Worm (Caenorhabditis elegans): ENCODE results near the gene F21D9.1.

DNA sequence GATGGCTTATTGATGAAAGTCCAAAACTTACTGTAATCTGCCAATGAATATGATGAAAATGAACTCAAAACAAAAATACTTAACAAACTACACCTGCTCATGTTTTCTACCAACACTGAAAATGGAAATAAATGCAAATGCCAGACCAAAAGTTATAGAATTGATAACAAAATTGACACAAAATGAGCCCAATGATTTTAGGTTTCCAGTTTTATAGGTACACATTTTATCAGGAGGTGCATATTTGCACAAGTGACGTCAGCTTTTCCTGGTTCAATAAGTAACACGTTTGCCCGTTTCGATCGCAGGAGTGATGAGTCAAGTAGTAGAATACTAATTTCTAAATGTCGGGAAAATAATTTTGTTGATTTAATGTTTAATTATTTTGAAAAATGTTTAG lies 32.5 kb downstream of the F21D9.1 start, which contains the start of gene F55C9.6:
- TF ChIP-seq unc-39 (tag; optimal IDR thresholded peaks at IDR 0.05) (no peak), ceh-82 (tag; optimal IDR thresholded peaks at IDR 0.05) (no peak), nhr-237 (tag; optimal IDR thresholded peaks at IDR 0.05) (no peak), lin-39 (tag; optimal IDR thresholded peaks at IDR 0.05) (no peak), pqm-1 (tag; optimal IDR thresholded peaks at IDR 0.05) (no peak), nhr-23 (tag; optimal IDR thresholded peaks at IDR 0.05) (no peak), nfya-1 (tag; optimal IDR thresholded peaks at IDR 0.05; ENCODE audit: insufficient read depth) (no peak), elt-1 (tag; optimal IDR thresholded peaks at IDR 0.05) (no peak)
